Worm (Caenorhabditis elegans): ENCODE results near the gene B0457.6.

The B0457.6 gene

ce11 chrII:8883559-8883958 lies 38.7 kb upstream of the B0457.6 start, which contains the start of gene rha-1:
TSS of gene rha-1 (minus strand) at chrII:8883659.
- no peak for TF ChIP-seq nhr-28 (tag; optimal IDR thresholded peaks at IDR 0.05)
- TF ChIP-seq nhr-2 (tag; optimal IDR thresholded peaks at IDR 0.05), result no peak
- TF ChIP-seq nhr-12 (tag; optimal IDR thresholded peaks at IDR 0.05), result no peak
- no peak for TF ChIP-seq mab-5 (tag; optimal IDR thresholded peaks at IDR 0.05)
- no peak for TF ChIP-seq M03D4.4 (tag; optimal IDR thresholded peaks at IDR 0.05)
- TF ChIP-seq sem-2 (GFP tag; optimal IDR thresholded peaks at IDR 0.05), result no peak
- TF ChIP-seq ztf-11 (tag; optimal IDR thresholded peaks at IDR 0.05), result no peak
- TF ChIP-seq ceh-39 (tag; optimal IDR thresholded peaks at IDR 0.05), result no peak
- no peak for TF ChIP-seq bed-3 (GFP tag; optimal IDR thresholded peaks at IDR 0.05)
- no peak for TF ChIP-seq unc-120 (tag; optimal IDR thresholded peaks at IDR 0.05; ENCODE audit: poor library complexity, severe bottlenecking)
- no peak for TF ChIP-seq lsy-2 (tag; optimal IDR thresholded peaks at IDR 0.05)
- TF ChIP-seq blmp-1 (tag; optimal IDR thresholded peaks at IDR 0.05), result no peak
- TF ChIP-seq unc-62 (GFP tag; optimal IDR thresholded peaks at IDR 0.05), result no peak

- peak; percentile 96 for TF ChIP-seq lsy-2 (tag; optimal IDR thresholded peaks at IDR 0.05)
- TF ChIP-seq pha-4 (tag; optimal IDR thresholded peaks at IDR 0.05), result peak; percentile 38
- no peak for TF ChIP-seq ztf-11 (tag; optimal IDR thresholded peaks at IDR 0.05)
- no peak for TF ChIP-seq hlh-1 (tag; optimal IDR thresholded peaks at IDR 0.05)
- TF ChIP-seq tbx-8 (GFP tag; optimal IDR thresholded peaks at IDR 0.05), result no peak
- no peak for TF ChIP-seq nhr-76 (tag; optimal IDR thresholded peaks at IDR 0.05)
- TF ChIP-seq blmp-1 (tag; optimal IDR thresholded peaks at IDR 0.05), result no peak
Observed at ce11 chrII:8884262-8884949, 37.8 kb upstream of the B0457.6 start, which contains the start of the genes T07D4.5 and ddx-19. TSS of gene T07D4.5 (minus strand) at chrII:8884332. TSS of gene ddx-19 (plus strand) at chrII:8884899.

ce11 chrII:8889589-8889988 lies 32.6 kb upstream of the B0457.6 start:
- no peak for TF ChIP-seq zip-8 (tag; optimal IDR thresholded peaks at IDR 0.05)
- TF ChIP-seq sptf-1 (tag; optimal IDR thresholded peaks at IDR 0.05), result no peak
- TF ChIP-seq ham-2 (GFP tag; optimal IDR thresholded peaks at IDR 0.05), result no peak
- TF ChIP-seq nhr-76 (tag; optimal IDR thresholded peaks at IDR 0.05), result no peak
- TF ChIP-seq drap-1 (GFP tag; optimal IDR thresholded peaks at IDR 0.05), result no peak
- TF ChIP-seq ceh-43 (GFP tag; optimal IDR thresholded peaks at IDR 0.05), result no peak
- no peak for TF ChIP-seq nhr-28 (tag; optimal IDR thresholded peaks at IDR 0.05)
- no peak for TF ChIP-seq unc-62 (GFP tag; optimal IDR thresholded peaks at IDR 0.05)
- TF ChIP-seq mab-5 (tag; optimal IDR thresholded peaks at IDR 0.05), result no peak
- TF ChIP-seq flh-1 (GFP tag; optimal IDR thresholded peaks at IDR 0.05), result no peak
- no peak for TF ChIP-seq ceh-39 (tag; optimal IDR thresholded peaks at IDR 0.05)
- TF ChIP-seq unc-120 (tag; optimal IDR thresholded peaks at IDR 0.05; ENCODE audit: poor library complexity, severe bottlenecking), result no peak
- no peak for TF ChIP-seq pha-4 (tag; optimal IDR thresholded peaks at IDR 0.05)
- no peak for TF ChIP-seq blmp-1 (tag; optimal IDR thresholded peaks at IDR 0.05)
- no peak for TF ChIP-seq mep-1 (tag; optimal IDR thresholded peaks at IDR 0.05)
- TF ChIP-seq lin-32 (GFP tag; optimal IDR thresholded peaks at IDR 0.05), result no peak
- no peak for TF ChIP-seq tbx-8 (GFP tag; optimal IDR thresholded peaks at IDR 0.05)

ce11 chrII:8890017-8890416 lies 32.2 kb upstream of the B0457.6 start:
- TF ChIP-seq blmp-1 (tag; optimal IDR thresholded peaks at IDR 0.05) (no peak), sptf-1 (tag; optimal IDR thresholded peaks at IDR 0.05) (no peak), cnd-1 (tag; optimal IDR thresholded peaks at IDR 0.05) (no peak), M03D4.4 (tag; optimal IDR thresholded peaks at IDR 0.05) (no peak), nhr-2 (tag; optimal IDR thresholded peaks at IDR 0.05) (no peak), unc-62 (GFP tag; optimal IDR thresholded peaks at IDR 0.05) (no peak), mep-1 (tag; optimal IDR thresholded peaks at IDR 0.05) (no peak), nhr-28 (tag; optimal IDR thresholded peaks at IDR 0.05) (no peak), ham-2 (GFP tag; optimal IDR thresholded peaks at IDR 0.05) (no peak), sem-2 (GFP tag; optimal IDR thresholded peaks at IDR 0.05) (no peak), mls-2 (tag; optimal IDR thresholded peaks at IDR 0.05) (no peak), flh-1 (GFP tag; optimal IDR thresholded peaks at IDR 0.05) (no peak), drap-1 (GFP tag; optimal IDR thresholded peaks at IDR 0.05) (no peak), nhr-237 (tag; optimal IDR thresholded peaks at IDR 0.05) (no peak), nhr-76 (tag; optimal IDR thresholded peaks at IDR 0.05) (no peak), unc-39 (tag; optimal IDR thresholded peaks at IDR 0.05) (no peak), tbx-8 (GFP tag; optimal IDR thresholded peaks at IDR 0.05) (no peak)

ce11 chrII:8890530-8890929 lies 31.7 kb upstream of the B0457.6 start:
- no peak for TF ChIP-seq cnd-1 (tag; optimal IDR thresholded peaks at IDR 0.05)
- peak; percentile 41 for TF ChIP-seq elt-3 (tag; optimal IDR thresholded peaks at IDR 0.05)
- peak; percentile 91 for TF ChIP-seq elt-1 (tag; optimal IDR thresholded peaks at IDR 0.05; ENCODE audit: borderline replicate concordance, insufficient read depth)
- TF ChIP-seq unc-62 (GFP tag; optimal IDR thresholded peaks at IDR 0.05), result peak; percentile 57
- TF ChIP-seq unc-39 (tag; optimal IDR thresholded peaks at IDR 0.05), result no peak
